Fruit fly (Drosophila melanogaster) Kc167 (cell line): Measurements from ENCODE around the gene msk.

ENCODE experiments used
- Myc ChIP-seq: fragments of >200 bp; optimal IDR thresholded peaks from 2 replicates; lab custom pipeline; 2017; ENCODE audit warnings: missing external identifiers
- Sin3A ChIP-seq: fragments of >200 bp; optimal IDR thresholded peaks from 2 replicates; lab custom pipeline; 2018; ENCODE audit warnings: missing external identifiers
- psq ChIP-seq: fragments of >200 bp; optimal IDR thresholded peaks from 2 replicates; lab custom pipeline; 2017; ENCODE audit warnings: missing external identifiers
- ttk ChIP-seq: sonication (Bioruptor generic); optimal IDR thresholded peaks from 2 replicates; lab custom pipeline; 2017; ENCODE audit warnings: missing external identifiers

dm6 chr3L:8159724-8160422, 43.9 kb downstream of the msk start, which contains the start of gene CG43886:
- no peak for TF ChIP-seq Sin3A (lab: Kevin White, UChicago)
- TF ChIP-seq psq (lab: Kevin White, UChicago) = no peak
- TF ChIP-seq Myc (lab: Kevin White, UChicago) = no peak
- no peak for TF ChIP-seq ttk (lab: Kevin White, UChicago)
